Worm (Caenorhabditis elegans): ENCODE data around the gene best-14.
A peak's percentile ranks its signal among the peaks of the same experiment; 100 is the strongest.

The best-14 gene

DNA sequence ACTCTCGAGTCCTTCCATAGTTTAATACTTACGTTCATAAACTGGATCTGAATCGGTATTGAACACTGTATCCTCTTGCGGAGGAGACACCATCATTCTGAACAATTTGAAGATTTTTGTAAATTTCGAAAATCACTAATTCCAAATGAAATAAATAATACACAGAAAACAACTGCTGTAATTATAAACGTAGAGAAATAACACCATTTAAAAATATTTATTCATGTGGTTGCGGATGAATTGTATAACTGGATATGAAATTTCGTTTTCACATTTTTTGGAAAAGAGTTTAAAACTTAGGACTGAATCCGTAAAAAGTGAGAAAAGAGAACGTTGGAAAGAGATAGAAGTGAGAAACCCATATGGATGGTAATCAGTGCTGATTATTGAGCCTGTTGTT lies 20.4 kb downstream of the best-14 start, which contains the start of gene mics-1:
Gene mics-1 (minus strand): TSS at position 101 of the 400 bp plus-strand sequence.
- TF ChIP-seq tag-97 (GFP tag; IDR thresholded peaks at IDR 0.05) (no peak), daf-19 (GFP tag; conservative IDR thresholded peaks at IDR 0.05) (0 out of 2 replicates have a peak, but pooled peaks have one; percentile 27), F37D6.2 (tag; optimal IDR thresholded peaks at IDR 0.05) (no peak), ceh-44 (GFP tag; IDR thresholded peaks at IDR 0.05) (no peak)

- no peak for TF ChIP-seq zip-11 (GFP tag; IDR thresholded peaks at IDR 0.05)
- no peak for TF ChIP-seq ztf-11 (tag; optimal IDR thresholded peaks at IDR 0.05)
- TF ChIP-seq daf-12 (tag; optimal IDR thresholded peaks at IDR 0.05) = no peak
- TF ChIP-seq hlh-30 (tag; optimal IDR thresholded peaks at IDR 0.05; ENCODE audit: insufficient read depth) = peak; percentile 62
- TF ChIP-seq nhr-6 (tag; optimal IDR thresholded peaks at IDR 0.05) = no peak
- no peak for TF ChIP-seq lir-3 (tag; optimal IDR thresholded peaks at IDR 0.05)
- no peak for TF ChIP-seq ama-1 (optimal IDR thresholded peaks at IDR 0.05)
- no peak for TF ChIP-seq unc-39 (tag; optimal IDR thresholded peaks at IDR 0.05)
- TF ChIP-seq lin-38 (GFP tag; IDR thresholded peaks at IDR 0.05) = peak; percentile 84
- no peak for TF ChIP-seq sdz-12 (GFP tag; optimal IDR thresholded peaks at IDR 0.05)
- TF ChIP-seq zag-1 (tag; optimal IDR thresholded peaks at IDR 0.05) = no peak
- TF ChIP-seq pha-4 (GFP tag; IDR thresholded peaks at IDR 0.05) = peak; percentile 62; the same call in 1 of the 2 replicates
- TF ChIP-seq pha-4 (tag; optimal IDR thresholded peaks at IDR 0.05) = peak; percentile 82
- TF ChIP-seq zfp-3 (GFP tag; conservative IDR thresholded peaks at IDR 0.05) = no peak
- TF ChIP-seq hlh-11 (tag; optimal IDR thresholded peaks at IDR 0.05) = peak; percentile 69
- TF ChIP-seq jun-1 (tag; optimal IDR thresholded peaks at IDR 0.05) = no peak
- TF ChIP-seq zfp-2 (tag; optimal IDR thresholded peaks at IDR 0.05) = peak; percentile 20
- no peak for TF ChIP-seq ceh-28 (tag; optimal IDR thresholded peaks at IDR 0.05)
- no peak for TF ChIP-seq gei-8 (GFP tag; optimal IDR thresholded peaks at IDR 0.05)
- TF ChIP-seq mxl-2 (GFP tag; conservative IDR thresholded peaks at IDR 0.05) = no peak
- no peak for TF ChIP-seq Y75B8A.6 (GFP tag; IDR thresholded peaks at IDR 0.05)
- TF ChIP-seq skn-1 (tag; optimal IDR thresholded peaks at IDR 0.05) = no peak
- TF ChIP-seq dmd-9 (GFP tag; IDR thresholded peaks at IDR 0.05) = no peak
- no peak for TF ChIP-seq unc-62 (GFP tag; optimal IDR thresholded peaks at IDR 0.05 in 1 of 2)
- TF ChIP-seq unc-62 (tag; optimal IDR thresholded peaks at IDR 0.05) = no peak
- TF ChIP-seq nhr-28 (tag; optimal IDR thresholded peaks at IDR 0.05) = peak; percentile 7
- no peak for TF ChIP-seq nhr-10 (tag; optimal IDR thresholded peaks at IDR 0.05)
- TF ChIP-seq ZK337.2 (GFP tag; IDR thresholded peaks at IDR 0.05) = no peak
- no peak for TF ChIP-seq lin-15B (tag; optimal IDR thresholded peaks at IDR 0.05)
- TF ChIP-seq ceh-82 (tag; optimal IDR thresholded peaks at IDR 0.05) = no peak
- TF ChIP-seq egl-43 (GFP tag; IDR thresholded peaks at IDR 0.05) = no peak
- TF ChIP-seq Y5F2A.4 (GFP tag; optimal IDR thresholded peaks at IDR 0.05) = no peak
- peak; percentile 77 for TF ChIP-seq rbr-2 (tag; optimal IDR thresholded peaks at IDR 0.05)
- no peak for TF ChIP-seq egl-27 (tag; optimal IDR thresholded peaks at IDR 0.05)
- TF ChIP-seq dmd-6 (GFP tag; IDR thresholded peaks at IDR 0.05) = peak; percentile 73
- peak; percentile 42; the same call in 1 of the 2 replicates for TF ChIP-seq tra-1 (GFP tag; IDR thresholded peaks at IDR 0.05)
- TF ChIP-seq cey-2 (tag; optimal IDR thresholded peaks at IDR 0.05; ENCODE audit: borderline replicate concordance, insufficient read depth) = no peak
- no peak for TF ChIP-seq F44E2.7 (GFP tag; IDR thresholded peaks at IDR 0.05)
- TF ChIP-seq ceh-20 (GFP tag; IDR thresholded peaks at IDR 0.05) = peak; percentile 78
- TF ChIP-seq F10B5.3 (tag; optimal IDR thresholded peaks at IDR 0.05) = peak; percentile 49
- TF ChIP-seq nhr-11 (tag; optimal IDR thresholded peaks at IDR 0.05) = peak; percentile 13
- no peak for TF ChIP-seq pqm-1 (tag; optimal IDR thresholded peaks at IDR 0.05)
- TF ChIP-seq nhr-76 (tag; optimal IDR thresholded peaks at IDR 0.05) = no peak
- no peak for TF ChIP-seq aha-1 (tag)
- TF ChIP-seq daf-16 (GFP tag; optimal IDR thresholded peaks at IDR 0.05) = peak in 1 of 2 experiments; percentile 43
- TF ChIP-seq daf-16 (tag; optimal IDR thresholded peaks at IDR 0.05) = peak; percentile 58
- no peak for TF ChIP-seq daf-19 (GFP tag; conservative IDR thresholded peaks at IDR 0.05)
- TF ChIP-seq tag-97 (GFP tag; IDR thresholded peaks at IDR 0.05) = no peak
- no peak for TF ChIP-seq dmd-8 (GFP tag; IDR thresholded peaks at IDR 0.05)
- TF ChIP-seq Y48G9A.11 (GFP tag; IDR thresholded peaks at IDR 0.05) = no peak
These were observed 21.2 kb downstream of the best-14 start, which contains the start of the genes erh-1 and lpd-9 for ce11 chrV:10578938-10579337. erh-1 (minus strand) TSS chrV:10579141. lpd-9 (plus strand) TSS chrV:10579305.

Data from whole organism, L4 larva.